Fruit fly (Drosophila melanogaster): ENCODE data around the gene Trpgamma.

Trpgamma gene

dm6 chr2L:16703753-16704152, 27.3 kb upstream of the Trpgamma start (continued):
- TF ChIP-seq Lpt (GFP tag; optimal IDR thresholded peaks at IDR 0.05) (no peak), CG16779 (tag; optimal IDR thresholded peaks at IDR 0.05) (no peak), CG31627 (GFP tag; optimal IDR thresholded peaks at IDR 0.05) (peak; percentile 38), dsx (GFP tag; optimal IDR thresholded peaks at IDR 0.05; ENCODE audit: poor library complexity, severe bottlenecking) (peak; percentile 21), svp (GFP tag) (peak; percentile 79), Ets21C (GFP tag; optimal IDR thresholded peaks at IDR 0.05) (peak; percentile 43), Smox (GFP tag; optimal IDR thresholded peaks at IDR 0.05) (peak; percentile 43), Eip75B (GFP tag; optimal IDR thresholded peaks at IDR 0.05) (peak; percentile 51), CG15336 (GFP tag; IDR thresholded peaks at IDR 0.05) (peak; percentile 34; the same call in 1 of the 2 replicates), Sox14 (GFP tag; optimal IDR thresholded peaks at IDR 0.05) (peak; percentile 61), acj6 (GFP tag; optimal IDR thresholded peaks at IDR 0.05) (peak; percentile 27), CG32006 (GFP tag; optimal IDR thresholded peaks at IDR 0.05) (no peak), spab (GFP tag; optimal IDR thresholded peaks at IDR 0.05) (no peak), Eip78C (GFP tag) (peak; percentile 86), topi (GFP tag; optimal IDR thresholded peaks at IDR 0.05) (peak; percentile 60)

- TF ChIP-seq cyc (GFP tag; optimal IDR thresholded peaks at IDR 0.05), result no peak
- no peak for TF ChIP-seq CG15336 (GFP tag; IDR thresholded peaks at IDR 0.05)
- peak; percentile 42 for TF ChIP-seq fkh (GFP tag; optimal IDR thresholded peaks at IDR 0.05)
- peak; percentile 44 for TF ChIP-seq Eip78C (GFP tag)
Measured at dm6 chr2L:16703008-16703510, 26.6 kb upstream of the Trpgamma start.

dm6 chr2L:16690619-16690908, 14.1 kb upstream of the Trpgamma start:
- no peak for TF ChIP-seq CG8319 (GFP tag; optimal IDR thresholded peaks at IDR 0.05)
- TF ChIP-seq CG16779 (tag; optimal IDR thresholded peaks at IDR 0.05), result no peak
- no peak for TF ChIP-seq dac (GFP tag; optimal IDR thresholded peaks at IDR 0.05)
- TF ChIP-seq fkh (GFP tag; optimal IDR thresholded peaks at IDR 0.05), result peak; percentile 22
- no peak for TF ChIP-seq CG9139 (GFP tag; optimal IDR thresholded peaks at IDR 0.05)
- no peak for TF ChIP-seq Gug (GFP tag; IDR thresholded peaks at IDR 0.05)
- TF ChIP-seq CG32006 (GFP tag; optimal IDR thresholded peaks at IDR 0.05), result no peak
- TF ChIP-seq Hr38 (GFP tag; optimal IDR thresholded peaks at IDR 0.05), result no peak
- no peak for TF ChIP-seq Sox15 (GFP tag; optimal IDR thresholded peaks at IDR 0.05)
- TF ChIP-seq Eip93F (GFP tag; optimal IDR thresholded peaks at IDR 0.05), result peak; percentile 14
- TF ChIP-seq Sox14 (GFP tag; optimal IDR thresholded peaks at IDR 0.05), result no peak
- no peak for TF ChIP-seq spab (GFP tag; optimal IDR thresholded peaks at IDR 0.05)

dm6 chr2L:16689800-16690618, 13.5 kb upstream of the Trpgamma start:
- TF ChIP-seq CG6792 (GFP tag; optimal IDR thresholded peaks at IDR 0.05) (peak; percentile 20), CG9139 (GFP tag; optimal IDR thresholded peaks at IDR 0.05) (peak; percentile 59), acj6 (GFP tag; optimal IDR thresholded peaks at IDR 0.05) (peak; percentile 58), CG16779 (tag; optimal IDR thresholded peaks at IDR 0.05) (peak; percentile 6), CG4318 (GFP tag; optimal IDR thresholded peaks at IDR 0.05) (peak; percentile 47), cyc (GFP tag; optimal IDR thresholded peaks at IDR 0.05) (peak; percentile 49), CG8632 (GFP tag; optimal IDR thresholded peaks at IDR 0.05) (peak; percentile 52), Eip93F (GFP tag; optimal IDR thresholded peaks at IDR 0.05) (no peak), CG7368 (GFP tag; optimal IDR thresholded peaks at IDR 0.05) (peak; percentile 28), spab (GFP tag; optimal IDR thresholded peaks at IDR 0.05) (no peak), topi (GFP tag; optimal IDR thresholded peaks at IDR 0.05) (peak; percentile 68), fd85E (GFP tag; optimal IDR thresholded peaks at IDR 0.05) (no peak), ss (GFP tag; optimal IDR thresholded peaks at IDR 0.05) (peak; percentile 39 to 42), dsx (GFP tag; optimal IDR thresholded peaks at IDR 0.05; ENCODE audit: poor library complexity, severe bottlenecking) (no peak), CG11294 (GFP tag; IDR thresholded peaks at IDR 0.05) (no peak), achi (GFP tag; optimal IDR thresholded peaks at IDR 0.05) (peak; percentile 43), net (GFP tag; optimal IDR thresholded peaks at IDR 0.05) (peak; percentile 52), CG8119 (GFP tag; IDR thresholded peaks at IDR 0.05) (0 out of 3 replicates have a peak, but pooled peaks have one; percentile 32), CG1621 (tag; optimal IDR thresholded peaks at IDR 0.05) (no peak), Hr38 (GFP tag; optimal IDR thresholded peaks at IDR 0.05) (no peak), CG34406 (GFP tag; optimal IDR thresholded peaks at IDR 0.05) (peak; percentile 53), eg (GFP tag; IDR thresholded peaks at IDR 0.05) (no peak), CG15336 (GFP tag; IDR thresholded peaks at IDR 0.05) (peak; percentile 47), CG31627 (GFP tag; optimal IDR thresholded peaks at IDR 0.05) (peak; percentile 51), Gug (GFP tag; IDR thresholded peaks at IDR 0.05) (no peak), CG6276 (GFP tag; optimal IDR thresholded peaks at IDR 0.05) (peak; percentile 20), Ets96B (tag; optimal IDR thresholded peaks at IDR 0.05) (peak; percentile 68), CG8319 (GFP tag; optimal IDR thresholded peaks at IDR 0.05) (no peak), Hr39 (GFP tag; optimal IDR thresholded peaks at IDR 0.05) (peak; percentile 68), OdsH (GFP tag; optimal IDR thresholded peaks at IDR 0.05) (peak; percentile 64), CG10631 (GFP tag; optimal IDR thresholded peaks at IDR 0.05) (peak; percentile 52), CG32006 (GFP tag; optimal IDR thresholded peaks at IDR 0.05) (peak; percentile 73), dac (GFP tag; optimal IDR thresholded peaks at IDR 0.05) (no peak)

Measured in whole organism, prepupa.